Worm (Caenorhabditis elegans) whole organism, L1 larva: ENCODE data around the gene Y110A2AL.9.

Source experiments
- C34B4.2 ChIP-seq: sonication (generic microtip); optimal IDR thresholded peaks from 2 replicates; lab custom pipeline; 2017; ENCODE audit warnings: mild to moderate bottlenecking, missing genetic modification characterization, missing compliant biosample characterization
- F16B12.6 ChIP-seq: fragments of 150-350 bp; optimal IDR thresholded peaks from 2 replicates; lab custom pipeline; 2014; ENCODE audit warnings: missing biosample characterization, missing genetic modification characterization
- Y116A8C.19 ChIP-seq: sonication (generic microtip); optimal IDR thresholded peaks from 2 replicates; lab custom pipeline; 2016; ENCODE audit warnings: missing compliant biosample characterization, missing genetic modification characterization, borderline replicate concordance
- ama-1 ChIP-seq: fragments of 150-350 bp; optimal IDR thresholded peaks from 2 replicates; lab custom pipeline; 2014
- blmp-1 ChIP-seq: fragments of 150-350 bp; optimal IDR thresholded peaks from 2 replicates; lab custom pipeline; 2014; ENCODE audit warnings: missing biosample characterization, missing genetic modification characterization
- ceh-63 ChIP-seq: fragments of 200-800 bp; sonication (Bioruptor generic); optimal IDR thresholded peaks from 2 replicates; lab custom pipeline; 2018; ENCODE audit warnings: mild to moderate bottlenecking, missing genetic modification characterization, missing compliant biosample characterization
- ceh-8 ChIP-seq: fragments of 200-800 bp; sonication (Bioruptor generic); optimal IDR thresholded peaks from 2 replicates; lab custom pipeline; 2018; ENCODE audit warnings: mild to moderate bottlenecking, missing genetic modification characterization, moderate library complexity, missing compliant biosample characterization
- ceh-82 ChIP-seq, 3 experiments: fragments of 150-350 bp in 1 of 3; sonication (generic microtip) in 2 of 3; optimal IDR thresholded peaks; 2 replicates each; lab custom pipeline; 2014 to 2017; ENCODE audit warnings: missing biosample characterization in 3 of 3, missing genetic modification characterization in 3 of 3
- ceh-90 ChIP-seq: sonication (generic microtip); optimal IDR thresholded peaks from 2 replicates; lab custom pipeline; 2016; ENCODE audit warnings: missing genetic modification characterization, missing compliant biosample characterization
- ces-1 ChIP-seq: fragments of 150-350 bp; optimal IDR thresholded peaks from 2 replicates; lab custom pipeline; 2014; ENCODE audit warnings: missing biosample characterization, missing genetic modification reagents, missing genetic modification characterization
- dpl-1 ChIP-seq, 3 experiments: fragments of 150-350 bp in 2 of 3; sonication (generic microtip) in 1 of 3; optimal IDR thresholded peaks; 2 replicates each; lab custom pipeline; 2014 to 2017; ENCODE audit warnings: missing biosample characterization in 3 of 3, missing genetic modification characterization in 3 of 3, missing genetic modification reagents in 3 of 3
- efl-1 ChIP-seq, 4 experiments: fragments of 150-350 bp; optimal IDR thresholded peaks in 3 of 4; peaks in 1 of 4; 1 replicate in 1 of 4; 2 replicates in 3 of 4; lab custom pipeline; 2014; ENCODE audit warnings: missing biosample characterization in 2 of 4, missing genetic modification characterization in 2 of 4, missing genetic modification reagents in 2 of 4
- egl-13 ChIP-seq: sonication (generic microtip); optimal IDR thresholded peaks from 2 replicates; lab custom pipeline; 2016; ENCODE audit warnings: missing genotype, missing genetic modification reagents, missing genetic modification characterization, missing compliant biosample characterization
- elt-3 ChIP-seq, 6 experiments: fragments of 150-350 bp in 1 of 6; sonication (generic microtip); optimal IDR thresholded peaks; 2 replicates each; lab custom pipeline; 2017 to 2018; ENCODE audit warnings: missing biosample characterization in 6 of 6, missing genetic modification characterization in 6 of 6, inconsistent platforms in 1 of 6
- fkh-10 ChIP-seq: sonication (generic microtip); optimal IDR thresholded peaks from 2 replicates; lab custom pipeline; 2017; ENCODE audit warnings: missing biosample characterization, missing genetic modification reagents, missing genetic modification characterization
- fkh-4 ChIP-seq: sonication (generic microtip); optimal IDR thresholded peaks from 2 replicates; lab custom pipeline; 2016; ENCODE audit warnings: missing compliant biosample characterization, missing genetic modification characterization, borderline replicate concordance
- fkh-8 ChIP-seq: sonication (generic microtip); optimal IDR thresholded peaks from 2 replicates; lab custom pipeline; 2016; ENCODE audit warnings: mild to moderate bottlenecking, missing genetic modification characterization, missing compliant biosample characterization
- hlh-17 ChIP-seq: fragments of 200-800 bp; sonication (Bioruptor generic); optimal IDR thresholded peaks from 2 replicates; lab custom pipeline; 2018; ENCODE audit warnings: missing genetic modification characterization, mild to moderate bottlenecking, missing compliant biosample characterization, moderate library complexity, borderline replicate concordance
- hpl-2 ChIP-seq: fragments of 150-350 bp; optimal IDR thresholded peaks from 2 replicates; lab custom pipeline; 2014; ENCODE audit warnings: missing biosample characterization, missing genetic modification reagents, missing genetic modification characterization
- isw-1 ChIP-seq: fragments of 200-800 bp; sonication (Bioruptor generic); IDR thresholded peaks from 2 replicates; pipeline ENCODE4 v1.3.6; 2022; ENCODE audit warnings: missing genetic modification characterization, missing compliant biosample characterization
- jun-1 ChIP-seq: fragments of 150-350 bp; optimal IDR thresholded peaks from 2 replicates; lab custom pipeline; 2014; ENCODE audit warnings: missing biosample characterization, missing genetic modification reagents, missing genetic modification characterization
- lin-13 ChIP-seq: fragments of 150-350 bp; optimal IDR thresholded peaks from 2 replicates; lab custom pipeline; 2014; ENCODE audit warnings: missing biosample characterization, missing genetic modification reagents, missing genetic modification characterization
- lin-14 ChIP-seq: fragments of 200-800 bp; sonication (Bioruptor generic); optimal IDR thresholded peaks from 2 replicates; lab custom pipeline; 2018; ENCODE audit warnings: mild to moderate bottlenecking, missing genetic modification characterization, moderate library complexity, missing compliant biosample characterization
- lin-35 ChIP-seq, 2 experiments: fragments of 150-350 bp; optimal IDR thresholded peaks; 2 replicates each; lab custom pipeline; 2014; ENCODE audit warnings: missing biosample characterization in 2 of 2, missing genetic modification characterization in 2 of 2, missing genetic modification reagents in 2 of 2
- lsy-2 ChIP-seq, 2 experiments: fragments of 150-350 bp; optimal IDR thresholded peaks; 2 replicates each; lab custom pipeline; 2014; ENCODE audit warnings: missing biosample characterization in 2 of 2, missing genetic modification characterization in 2 of 2
- mdl-1 ChIP-seq, 2 experiments: fragments of 150-350 bp; optimal IDR thresholded peaks; 2 replicates each; lab custom pipeline; 2014 to 2017; ENCODE audit warnings: missing biosample characterization in 2 of 2, missing genetic modification characterization in 2 of 2, inconsistent platforms in 1 of 2
- mef-2 ChIP-seq: fragments of 150-350 bp; optimal IDR thresholded peaks from 2 replicates; lab custom pipeline; 2014; ENCODE audit warnings: missing biosample characterization, missing genetic modification characterization
- mep-1 ChIP-seq: fragments of 150-350 bp; optimal IDR thresholded peaks from 2 replicates; lab custom pipeline; 2014; ENCODE audit warnings: missing biosample characterization, missing genetic modification characterization
- nhr-20 ChIP-seq: sonication (generic microtip); optimal IDR thresholded peaks from 2 replicates; lab custom pipeline; 2016; ENCODE audit warnings: mild to moderate bottlenecking, missing genetic modification characterization, missing compliant biosample characterization
- nhr-71 ChIP-seq: sonication (generic microtip); optimal IDR thresholded peaks from 2 replicates; lab custom pipeline; 2016; ENCODE audit warnings: mild to moderate bottlenecking, missing genetic modification characterization, moderate library complexity, missing compliant biosample characterization
- nhr-77 ChIP-seq: fragments of 150-350 bp; optimal IDR thresholded peaks from 2 replicates; lab custom pipeline; 2014; ENCODE audit warnings: missing biosample characterization, missing genetic modification characterization
- nhr-85 ChIP-seq: sonication (generic microtip); peaks from one replicate; lab custom pipeline; 2016; ENCODE audit warnings: missing genetic modification characterization, inconsistent platforms, missing compliant biosample characterization
- nhr-90 ChIP-seq: sonication (generic microtip); optimal IDR thresholded peaks from 2 replicates; lab custom pipeline; 2016; ENCODE audit warnings: mild to moderate bottlenecking, missing genetic modification characterization, missing compliant biosample characterization; ENCODE audit not compliant: poor library complexity
- pqm-1 ChIP-seq: sonication (generic microtip); optimal IDR thresholded peaks from 3 replicates; lab custom pipeline; 2017; ENCODE audit warnings: missing biosample characterization, missing genetic modification characterization
- rnt-1 ChIP-seq: sonication (generic microtip); optimal IDR thresholded peaks from 2 replicates; lab custom pipeline; 2016; ENCODE audit warnings: mild to moderate bottlenecking, missing genetic modification characterization, moderate library complexity, missing compliant biosample characterization
- skn-1 ChIP-seq: fragments of 150-350 bp; optimal IDR thresholded peaks from 2 replicates; lab custom pipeline; 2014; ENCODE audit warnings: missing biosample characterization, missing genetic modification characterization
- snpc-4 ChIP-seq: fragments of 150-350 bp; optimal IDR thresholded peaks from 2 replicates; lab custom pipeline; 2014; ENCODE audit warnings: missing biosample characterization, missing genetic modification characterization
- snu-23 ChIP-seq: sonication (generic microtip); optimal IDR thresholded peaks from 2 replicates; lab custom pipeline; 2016; ENCODE audit warnings: missing genetic modification characterization, missing compliant biosample characterization
- sptf-1 ChIP-seq: fragments of 150-350 bp; optimal IDR thresholded peaks from 2 replicates; lab custom pipeline; 2014; ENCODE audit warnings: missing biosample characterization, missing genetic modification characterization
- sup-37 ChIP-seq: fragments of 200-800 bp; sonication (Bioruptor generic); optimal IDR thresholded peaks from 2 replicates; lab custom pipeline; 2018; ENCODE audit warnings: mild to moderate bottlenecking, missing genetic modification characterization, missing compliant biosample characterization
- swsn-7 ChIP-seq: sonication (generic microtip); optimal IDR thresholded peaks from 2 replicates; lab custom pipeline; 2016; ENCODE audit warnings: missing genetic modification characterization, missing compliant biosample characterization
- tbx-2 ChIP-seq: sonication (generic microtip); optimal IDR thresholded peaks from 2 replicates; lab custom pipeline; 2016; ENCODE audit warnings: missing genetic modification characterization, missing compliant biosample characterization
- unc-30 ChIP-seq: sonication (generic microtip); optimal IDR thresholded peaks from 2 replicates; lab custom pipeline; 2017; ENCODE audit warnings: missing biosample characterization, missing genetic modification characterization
- unc-86 ChIP-seq: sonication (generic microtip); optimal IDR thresholded peaks from 2 replicates; lab custom pipeline; 2016; ENCODE audit warnings: missing genetic modification characterization, missing compliant biosample characterization
- unc-98 ChIP-seq: fragments of 200-800 bp; sonication (Bioruptor generic); IDR thresholded peaks from 2 replicates; pipeline ENCODE4 v1.3.6; 2022; ENCODE audit warnings: missing genetic modification characterization, missing compliant biosample characterization
- vab-15 ChIP-seq: sonication (generic microtip); optimal IDR thresholded peaks from 2 replicates; lab custom pipeline; 2017; ENCODE audit warnings: missing genotype, mild to moderate bottlenecking, missing genetic modification characterization, missing compliant biosample characterization
- xbp-1 ChIP-seq: sonication (generic microtip); optimal IDR thresholded peaks from 2 replicates; lab custom pipeline; 2016; ENCODE audit warnings: missing genetic modification characterization, missing compliant biosample characterization
- ztf-4 ChIP-seq: fragments of 150-350 bp; optimal IDR thresholded peaks from 2 replicates; lab custom pipeline; 2014; ENCODE audit warnings: missing biosample characterization, missing genetic modification characterization

The Y110A2AL.9 gene

DNA sequence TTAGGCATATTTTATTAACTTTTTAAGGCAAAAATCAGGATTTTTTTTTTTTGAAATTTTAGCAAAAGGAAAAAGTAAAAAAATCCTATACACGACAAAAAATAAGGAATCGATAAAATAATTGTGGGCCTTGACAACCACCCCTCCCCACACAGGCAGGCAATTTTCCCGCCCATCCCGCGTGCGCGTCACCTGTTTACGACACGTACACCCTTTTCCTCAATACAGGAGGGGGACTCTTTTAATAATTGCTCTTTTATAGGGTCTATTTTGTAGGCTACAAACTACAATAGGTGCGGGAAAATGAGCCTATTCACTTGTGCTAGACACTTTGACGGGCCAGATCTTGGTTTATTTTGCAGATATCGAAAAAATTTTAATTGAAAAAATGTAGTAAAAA lies 33.9 kb downstream of the Y110A2AL.9 start:
- peak; percentile 27 for TF ChIP-seq nhr-85 (tag; lab: Kevin White, UChicago)
- peak; percentile 13 for TF ChIP-seq rnt-1 (tag; lab: Kevin White, UChicago)
- no peak for TF ChIP-seq sptf-1 (tag; lab: Kevin White, UChicago)
- no peak for TF ChIP-seq sup-37 (GFP tag; lab: Kevin White, UChicago)

DNA sequence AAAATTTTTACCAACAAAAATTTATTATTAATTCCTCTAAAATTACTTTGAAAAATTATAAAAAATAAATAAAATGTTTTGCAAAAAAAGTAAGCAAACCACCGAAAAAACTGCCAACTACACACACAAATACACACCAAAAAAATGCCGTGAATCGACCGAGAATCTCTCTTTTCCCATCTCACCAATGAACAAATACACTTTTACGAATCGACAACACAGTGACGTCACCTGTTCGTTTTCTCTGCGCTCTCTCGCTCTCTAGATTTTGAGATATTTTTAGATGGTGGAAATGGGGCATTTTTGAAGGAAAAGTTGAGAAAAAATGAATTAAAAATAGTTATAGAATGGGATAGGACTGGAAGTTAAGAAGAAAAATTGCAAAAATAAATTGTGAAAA lies 34.3 kb downstream of the Y110A2AL.9 start:
- TF ChIP-seq nhr-90 (tag; lab: Kevin White, UChicago) (peak; percentile 6), dpl-1 (GFP tag; optimal IDR thresholded peaks at IDR 0.05; lab: Kevin White, UChicago) (peak in 2 of 3 experiments; percentile 10 to 15), blmp-1 (tag; lab: Kevin White, UChicago) (peak; percentile 52), mep-1 (tag; lab: Kevin White, UChicago) (peak; percentile 48), nhr-77 (tag; lab: Kevin White, UChicago) (peak; percentile 9), efl-1 (optimal IDR thresholded peaks at IDR 0.05; lab: Kevin White, UChicago) (peak; percentile 13 to 36), efl-1 (GFP tag; optimal IDR thresholded peaks at IDR 0.05 in 1 of 2; lab: Kevin White, UChicago) (no peak), xbp-1 (tag; lab: Kevin White, UChicago) (peak; percentile 7), ztf-4 (tag; lab: Kevin White, UChicago) (no peak), ceh-82 (tag; optimal IDR thresholded peaks at IDR 0.05; lab: Kevin White, UChicago) (peak in 1 of 3 experiments; percentile 6), mef-2 (peak; percentile 43), lsy-2 (tag; optimal IDR thresholded peaks at IDR 0.05; lab: Kevin White, UChicago) (peak; percentile 40 to 54), rnt-1 (tag; lab: Kevin White, UChicago) (peak; percentile 41), ceh-90 (no peak), nhr-85 (tag; lab: Kevin White, UChicago) (peak; percentile 61), elt-3 (tag; optimal IDR thresholded peaks at IDR 0.05; lab: Kevin White, UChicago) (peak in 1 of 6 experiments; percentile 38), F16B12.6 (no peak), snu-23 (peak; percentile 33), lin-35 (GFP tag; optimal IDR thresholded peaks at IDR 0.05; lab: Kevin White, UChicago) (peak in 1 of 2 experiments; percentile 37), nhr-71 (tag; lab: Kevin White, UChicago) (peak; percentile 52), lin-14 (GFP tag; lab: Kevin White, UChicago) (peak; percentile 77), swsn-7 (tag; lab: Kevin White, UChicago) (peak; percentile 10), jun-1 (tag; lab: Kevin White, UChicago) (no peak), tbx-2 (tag; lab: Kevin White, UChicago) (peak; percentile 28), ceh-63 (GFP tag; lab: Kevin White, UChicago) (no peak), nhr-20 (peak; percentile 44)

DNA sequence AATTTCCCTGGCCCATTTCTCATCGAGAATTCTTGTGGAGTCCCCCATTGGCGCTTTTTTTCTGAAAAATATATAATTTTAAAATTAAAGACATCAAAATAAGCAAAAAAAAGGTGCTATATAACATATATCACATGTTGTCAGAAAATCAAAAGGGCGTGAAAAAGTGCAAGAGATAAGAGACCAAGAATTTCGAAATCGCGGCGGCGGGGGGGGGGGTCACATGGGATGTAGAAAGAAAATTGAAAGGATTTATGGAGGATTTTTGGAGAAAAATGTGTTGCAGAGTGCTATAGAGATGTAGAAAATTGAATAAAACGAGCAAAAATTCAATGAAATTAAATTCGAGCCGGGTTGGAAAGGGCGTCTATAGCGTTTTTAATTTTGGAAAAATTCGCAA lies 35.3 kb downstream of the Y110A2AL.9 start, which contains the start of gene K12H6.6:
Gene K12H6.6 (minus strand): TSS at position 61 of the 400 bp plus-strand sequence.
- no peak for TF ChIP-seq C34B4.2 (tag; lab: Kevin White, UChicago)
- peak; percentile 45 for TF ChIP-seq nhr-85 (tag; lab: Kevin White, UChicago)
- TF ChIP-seq nhr-71 (tag; lab: Kevin White, UChicago): peak; percentile 39
- peak; percentile 30 for TF ChIP-seq fkh-8 (tag; lab: Kevin White, UChicago)
- no peak for TF ChIP-seq sptf-1 (tag; lab: Kevin White, UChicago)
- TF ChIP-seq Y116A8C.19: no peak
- TF ChIP-seq snu-23: peak; percentile 11
- no peak for TF ChIP-seq isw-1 (GFP tag; lab: Robert Waterston, UW)
- TF ChIP-seq mep-1 (tag; lab: Kevin White, UChicago): no peak
- TF ChIP-seq ceh-8: no peak
- no peak for TF ChIP-seq hpl-2 (GFP tag; lab: Kevin White, UChicago)
- no peak for TF ChIP-seq fkh-10 (GFP tag; lab: Kevin White, UChicago)
- no peak for TF ChIP-seq unc-86
- no peak for TF ChIP-seq hlh-17
- no peak for TF ChIP-seq fkh-4
- peak; percentile 43 for TF ChIP-seq skn-1 (tag; lab: Kevin White, UChicago)
- TF ChIP-seq snpc-4 (tag; lab: Kevin White, UChicago): no peak
- TF ChIP-seq ces-1 (GFP tag; lab: Kevin White, UChicago): no peak
- no peak for TF ChIP-seq efl-1 (optimal IDR thresholded peaks at IDR 0.05; lab: Kevin White, UChicago)
- TF ChIP-seq efl-1 (GFP tag; optimal IDR thresholded peaks at IDR 0.05 in 1 of 2; lab: Kevin White, UChicago): no peak
- TF ChIP-seq ama-1: no peak
- peak in 1 of 3 experiments; percentile 9 for TF ChIP-seq dpl-1 (GFP tag; optimal IDR thresholded peaks at IDR 0.05; lab: Kevin White, UChicago)
- TF ChIP-seq unc-30 (tag; lab: Kevin White, UChicago): no peak
- TF ChIP-seq vab-15 (tag; lab: Kevin White, UChicago): no peak
- TF ChIP-seq egl-13 (tag; lab: Kevin White, UChicago): no peak
- TF ChIP-seq pqm-1: no peak
- no peak for TF ChIP-seq ceh-90
- TF ChIP-seq mdl-1 (tag; optimal IDR thresholded peaks at IDR 0.05; lab: Kevin White, UChicago): no peak
- TF ChIP-seq lin-13 (GFP tag; lab: Kevin White, UChicago): peak; percentile 6
- TF ChIP-seq lin-14 (GFP tag; lab: Kevin White, UChicago): peak; percentile 70
- no peak for TF ChIP-seq unc-98 (GFP tag; lab: Robert Waterston, UW)
